Fruit fly (Drosophila melanogaster) whole organism, embryonic: ENCODE results near the gene Tsp2A.
A peak's percentile ranks its signal among the peaks of the same experiment; 100 is the strongest.

ENCODE experiments used
- ATbp ChIP-seq: fragments of 200-800 bp; sonication (Bioruptor generic); optimal IDR thresholded peaks from 2 replicates; lab custom pipeline; 2017; ENCODE audit warnings: missing biosample characterization, mild to moderate bottlenecking, missing genetic modification characterization, missing genetic modification reagents
- Ada2b ChIP-seq: fragments of 200-800 bp; sonication (Bioruptor generic); IDR thresholded peaks from 2 replicates; pipeline ENCODE4 v1.3.6; 2022; ENCODE audit warnings: missing biosample characterization, missing genetic modification characterization
- Antp ChIP-seq: fragments of 200-800 bp; sonication (Bioruptor generic); optimal IDR thresholded peaks from 3 replicates; lab custom pipeline; 2016; ENCODE audit warnings: missing biosample characterization, missing genetic modification characterization
- Atf3 ChIP-seq: fragments of 200-800 bp; sonication (Bioruptor generic); optimal IDR thresholded peaks from 3 replicates; lab custom pipeline; 2016; ENCODE audit warnings: missing biosample characterization, missing genetic modification characterization
- Bteb2 ChIP-seq: fragments of 200-800 bp; sonication (Bioruptor generic); optimal IDR thresholded peaks from 2 replicates; lab custom pipeline; 2016; ENCODE audit warnings: missing biosample characterization, missing genetic modification characterization
- CG10543 ChIP-seq: fragments of 200-800 bp; sonication (Bioruptor generic); optimal IDR thresholded peaks from 3 replicates; lab custom pipeline; 2017; ENCODE audit warnings: missing biosample characterization, mild to moderate bottlenecking, missing genetic modification characterization, moderate library complexity
- CG11696 ChIP-seq: fragments of 200-800 bp; sonication (Bioruptor generic); IDR thresholded peaks from 2 replicates; pipeline ENCODE4 v1.3.6; 2022; ENCODE audit warnings: missing biosample characterization, missing genetic modification characterization
- CG11723 ChIP-seq: fragments of 200-800 bp; sonication (Bioruptor generic); optimal IDR thresholded peaks from 2 replicates; lab custom pipeline; 2017; ENCODE audit warnings: missing biosample characterization, mild to moderate bottlenecking, missing genetic modification characterization
- CG12219 ChIP-seq: fragments of 200-800 bp; sonication (Bioruptor generic); optimal IDR thresholded peaks from 3 replicates; lab custom pipeline; 2018; ENCODE audit warnings: missing biosample characterization, mild to moderate bottlenecking, missing genetic modification characterization
- CG13624 ChIP-seq: fragments of 200-800 bp; sonication (Bioruptor generic); optimal IDR thresholded peaks from 2 replicates; lab custom pipeline; 2016; ENCODE audit warnings: missing biosample characterization, missing genetic modification characterization
- CG15696 ChIP-seq: fragments of 200-800 bp; sonication (Bioruptor generic); optimal IDR thresholded peaks from 2 replicates; lab custom pipeline; 2019; ENCODE audit warnings: missing biosample characterization, mild to moderate bottlenecking, missing genetic modification characterization, moderate library complexity
- CG17612 ChIP-seq: fragments of 200-800 bp; sonication (Bioruptor generic); IDR thresholded peaks from 2 replicates; pipeline ENCODE4 v1.3.6; 2022; ENCODE audit warnings: missing biosample characterization, missing genetic modification characterization
- CG18011 ChIP-seq: fragments of 200-800 bp; sonication (Bioruptor generic); optimal IDR thresholded peaks from 2 replicates; lab custom pipeline; 2017; ENCODE audit warnings: missing biosample characterization, missing genetic modification characterization, mild to moderate bottlenecking, moderate library complexity, missing genotype
- CG18262 ChIP-seq: fragments of 200-800 bp; optimal IDR thresholded peaks from 3 replicates; lab custom pipeline; 2019; ENCODE audit warnings: missing biosample characterization, mild to moderate bottlenecking, missing genetic modification characterization, moderate library complexity
- CG1832 ChIP-seq: fragments of 200-800 bp; sonication (Bioruptor generic); optimal IDR thresholded peaks from 2 replicates; lab custom pipeline; 2017; ENCODE audit warnings: missing biosample characterization, mild to moderate bottlenecking, missing genetic modification characterization, inconsistent platforms
- CG2129 ChIP-seq: fragments of 200-800 bp; sonication (Bioruptor generic); IDR thresholded peaks from 2 replicates; pipeline ENCODE4 v1.3.6; 2022; ENCODE audit warnings: missing biosample characterization, missing genetic modification characterization; ENCODE audit not compliant: partially characterized antibody
- CG2889 ChIP-seq: fragments of 200-800 bp; sonication (Bioruptor generic); IDR thresholded peaks from 3 replicates; pipeline ENCODE4 v1.3.6; 2022; ENCODE audit warnings: missing biosample characterization, missing genetic modification characterization
- CG31388 ChIP-seq: fragments of 200-800 bp; sonication (Bioruptor generic); optimal IDR thresholded peaks from 2 replicates; lab custom pipeline; 2016; ENCODE audit warnings: missing biosample characterization, missing genetic modification characterization
- CG33213 ChIP-seq: fragments of 200-800 bp; sonication (Bioruptor generic); optimal IDR thresholded peaks from 3 replicates; lab custom pipeline; 2016; ENCODE audit warnings: missing biosample characterization, missing genetic modification characterization
- CG42726 ChIP-seq: fragments of 200-800 bp; sonication (Bioruptor generic); IDR thresholded peaks from 2 replicates; pipeline ENCODE4 v1.3.6; 2022; ENCODE audit warnings: missing biosample characterization, missing genetic modification characterization; ENCODE audit not compliant: partially characterized antibody
- CG4854 ChIP-seq: fragments of 200-800 bp; sonication (Bioruptor generic); optimal IDR thresholded peaks from 2 replicates; lab custom pipeline; 2016; ENCODE audit warnings: missing biosample characterization, missing genetic modification characterization, inconsistent platforms
- CG8359 ChIP-seq: fragments of 200-800 bp; sonication (Bioruptor generic); optimal IDR thresholded peaks from 2 replicates; lab custom pipeline; 2017; ENCODE audit warnings: missing biosample characterization, mild to moderate bottlenecking, missing genetic modification characterization, borderline replicate concordance
- CG9215 ChIP-seq: fragments of 200-800 bp; sonication (Bioruptor generic); IDR thresholded peaks from 2 replicates; pipeline ENCODE4 v1.3.6; 2022; ENCODE audit warnings: missing biosample characterization, missing genetic modification characterization
- CG9932 ChIP-seq: fragments of 200-800 bp; sonication (Bioruptor generic); IDR thresholded peaks from 2 replicates; pipeline ENCODE4 v1.3.6; 2022; ENCODE audit warnings: missing biosample characterization, missing genetic modification characterization
- Dek ChIP-seq: fragments of 200-800 bp; sonication (Bioruptor generic); optimal IDR thresholded peaks from 3 replicates; lab custom pipeline; 2019; ENCODE audit warnings: missing biosample characterization, mild to moderate bottlenecking, missing genetic modification characterization, moderate library complexity
- Dip2 ChIP-seq: fragments of 200-800 bp; sonication (Bioruptor generic); IDR thresholded peaks from 2 replicates; pipeline ENCODE4 v1.3.6; 2022; ENCODE audit warnings: missing biosample characterization, missing genetic modification characterization
- Dll ChIP-seq: fragments of 200-800 bp; sonication (Bioruptor generic); IDR thresholded peaks from 4 replicates; pipeline ENCODE4 v1.3.6; 2022; ENCODE audit warnings: missing biosample characterization, missing genetic modification characterization; ENCODE audit not compliant: partially characterized antibody
- ERR ChIP-seq: fragments of 200-800 bp; sonication (Bioruptor generic); optimal IDR thresholded peaks from 2 replicates; lab custom pipeline; 2016; ENCODE audit warnings: missing biosample characterization, missing genetic modification characterization
- HmgD ChIP-seq: fragments of 200-800 bp; sonication (Bioruptor generic); optimal IDR thresholded peaks from 3 replicates; lab custom pipeline; 2016; ENCODE audit warnings: missing biosample characterization, missing genetic modification characterization
- NC2β ChIP-seq: fragments of 200-800 bp; sonication (Bioruptor generic); optimal IDR thresholded peaks from 2 replicates; lab custom pipeline; 2016; ENCODE audit warnings: missing biosample characterization, missing genetic modification characterization
- Usf ChIP-seq: fragments of 200-800 bp; sonication (Bioruptor generic); optimal IDR thresholded peaks from 2 replicates; lab custom pipeline; 2017; ENCODE audit warnings: missing genotype, missing biosample characterization, missing genetic modification characterization
- ato ChIP-seq: fragments of 200-800 bp; sonication (Bioruptor generic); IDR thresholded peaks from 2 replicates; pipeline ENCODE4 v1.3.6; 2022; ENCODE audit warnings: missing biosample characterization, missing genetic modification characterization; ENCODE audit not compliant: partially characterized antibody
- bcd ChIP-seq: fragments of 200-800 bp; sonication (Bioruptor generic); optimal IDR thresholded peaks from 2 replicates; lab custom pipeline; 2017; ENCODE audit warnings: missing biosample characterization, mild to moderate bottlenecking, missing genetic modification characterization
- bigmax ChIP-seq: fragments of 200-800 bp; sonication (Bioruptor generic); optimal IDR thresholded peaks from 2 replicates; lab custom pipeline; 2018; ENCODE audit warnings: missing biosample characterization, mild to moderate bottlenecking, missing genetic modification characterization
- caup ChIP-seq: fragments of 200-800 bp; sonication (Bioruptor generic); optimal IDR thresholded peaks from 3 replicates; lab custom pipeline; 2017; ENCODE audit warnings: missing biosample characterization, mild to moderate bottlenecking, missing genetic modification characterization, moderate library complexity; ENCODE audit not compliant: severe bottlenecking
- chn ChIP-seq: fragments of 200-800 bp; sonication (Bioruptor generic); optimal IDR thresholded peaks from 2 replicates; lab custom pipeline; 2016; ENCODE audit warnings: missing biosample characterization, missing genetic modification characterization
- gcm2 ChIP-seq: fragments of 200-800 bp; sonication (Bioruptor generic); optimal IDR thresholded peaks from 2 replicates; lab custom pipeline; 2016; ENCODE audit warnings: missing biosample characterization, missing genetic modification characterization
- hbn ChIP-seq: fragments of 200-800 bp; sonication (Bioruptor generic); IDR thresholded peaks from 2 replicates; pipeline ENCODE4 v1.3.6; 2022; ENCODE audit warnings: missing biosample characterization, missing genetic modification characterization; ENCODE audit not compliant: partially characterized antibody
- inv ChIP-seq: fragments of 200-800 bp; sonication (Bioruptor generic); IDR thresholded peaks from 2 replicates; pipeline ENCODE4 v1.3.6; 2022; ENCODE audit warnings: missing biosample characterization, missing genetic modification characterization; ENCODE audit not compliant: partially characterized antibody
- jigr1 ChIP-seq: fragments of 200-800 bp; sonication (Bioruptor generic); IDR thresholded peaks from 3 replicates; pipeline ENCODE4 v1.3.6; 2022; ENCODE audit warnings: missing biosample characterization, missing genetic modification characterization
- nerfin-2 ChIP-seq: fragments of 200-800 bp; sonication (Bioruptor generic); IDR thresholded peaks from 2 replicates; pipeline ENCODE4 v1.3.6; 2022; ENCODE audit warnings: missing biosample characterization, missing genetic modification characterization; ENCODE audit not compliant: partially characterized antibody
- org-1 ChIP-seq: fragments of 200-800 bp; sonication (Bioruptor generic); optimal IDR thresholded peaks from 2 replicates; lab custom pipeline; 2017; ENCODE audit warnings: missing biosample characterization, missing genetic modification characterization
- peb ChIP-seq: fragments of 200-800 bp; sonication (Bioruptor generic); IDR thresholded peaks from 2 replicates; pipeline ENCODE4 v1.3.6; 2022; ENCODE audit warnings: missing biosample characterization, missing genetic modification characterization
- pho ChIP-seq: fragments of 200-800 bp; sonication (Bioruptor generic); optimal IDR thresholded peaks from 2 replicates; lab custom pipeline; 2016; ENCODE audit warnings: missing biosample characterization, missing genetic modification characterization
- rib ChIP-seq: fragments of 200-800 bp; sonication (Bioruptor generic); IDR thresholded peaks from 2 replicates; pipeline ENCODE4 v1.3.6; 2022; ENCODE audit warnings: missing biosample characterization, missing genetic modification characterization
- ro ChIP-seq: fragments of 200-800 bp; sonication (Bioruptor generic); IDR thresholded peaks from 2 replicates; pipeline ENCODE4 v1.3.6; 2022; ENCODE audit warnings: missing biosample characterization, missing genetic modification characterization
- sob ChIP-seq: fragments of 200-800 bp; sonication (Bioruptor generic); IDR thresholded peaks from 2 replicates; pipeline ENCODE4 v1.3.6; 2022; ENCODE audit warnings: missing biosample characterization, missing genetic modification characterization
- sug ChIP-seq: fragments of 200-800 bp; optimal IDR thresholded peaks from 2 replicates; lab custom pipeline; 2019; ENCODE audit warnings: missing biosample characterization, mild to moderate bottlenecking, missing genetic modification characterization, moderate library complexity
- tup ChIP-seq: fragments of 200-800 bp; sonication (Bioruptor generic); optimal IDR thresholded peaks from 2 replicates; lab custom pipeline; 2016; ENCODE audit warnings: missing biosample characterization, mild to moderate bottlenecking, missing genetic modification characterization, moderate library complexity
- vfl ChIP-seq: fragments of 200-800 bp; sonication (Bioruptor generic); optimal IDR thresholded peaks from 2 replicates; lab custom pipeline; 2016; ENCODE audit warnings: missing biosample characterization, missing genetic modification characterization

The Tsp2A gene

dm6 chrX:1380350-1381060 lies 34.2 kb downstream of the Tsp2A start, which contains the start of the genes CG3719 and CG32813 (continued):
- TF ChIP-seq HmgD (GFP tag; lab: Kevin White, UChicago) (no peak), CG4854 (no peak), gcm2 (GFP tag; lab: Kevin White, UChicago) (no peak), CG2129 (GFP tag; lab: Robert Waterston, UW) (no peak), CG15696 (peak; percentile 4), ERR (no peak), CG10543 (GFP tag; lab: Kevin White, UChicago) (peak; percentile 60), CG11723 (GFP tag; lab: Kevin White, UChicago) (no peak), CG9215 (GFP tag; lab: Robert Waterston, UW) (peak; percentile 32; the same call in 1 of the 2 replicates), sob (GFP tag; lab: Robert Waterston, UW) (peak; percentile 57; the same call in 1 of the 2 replicates), nerfin-2 (GFP tag; lab: Robert Waterston, UW) (no peak), Atf3 (GFP tag; lab: Kevin White, UChicago) (no peak), Dll (no peak), CG12219 (GFP tag; lab: Kevin White, UChicago) (no peak), CG18011 (GFP tag; lab: Kevin White, UChicago) (no peak), Ada2b (GFP tag; lab: Robert Waterston, UW) (no peak), inv (GFP tag; lab: Robert Waterston, UW) (peak; percentile 29; the same call in 1 of the 2 replicates), Bteb2 (GFP tag; lab: Kevin White, UChicago) (no peak), CG11696 (GFP tag; lab: Robert Waterston, UW) (no peak), ro (GFP tag; lab: Robert Waterston, UW) (no peak), vfl (GFP tag; lab: Kevin White, UChicago) (no peak), jigr1 (GFP tag; lab: Robert Waterston, UW) (no peak), caup (peak; percentile 42), CG9932 (GFP tag; lab: Robert Waterston, UW) (peak; percentile 57), CG8359 (GFP tag; lab: Kevin White, UChicago) (no peak), peb (GFP tag; lab: Robert Waterston, UW) (no peak), hbn (GFP tag; lab: Robert Waterston, UW) (no peak), rib (no peak), CG13624 (GFP tag; lab: Kevin White, UChicago) (peak; percentile 57), bcd (GFP tag; lab: Kevin White, UChicago) (peak; percentile 6), ato (GFP tag; lab: Robert Waterston, UW) (no peak), NC2β (GFP tag; lab: Kevin White, UChicago) (no peak), ATbp (GFP tag; lab: Kevin White, UChicago) (no peak), CG17612 (GFP tag; lab: Robert Waterston, UW) (no peak), Antp (peak; percentile 36), Dip2 (GFP tag; lab: Robert Waterston, UW) (no peak), org-1 (GFP tag; lab: Kevin White, UChicago) (no peak), pho (GFP tag; lab: Kevin White, UChicago) (peak; percentile 63), CG1832 (GFP tag; lab: Kevin White, UChicago) (no peak), CG18262 (tag; lab: Kevin White, UChicago) (no peak), Usf (GFP tag; lab: Kevin White, UChicago) (no peak), CG42726 (GFP tag; lab: Robert Waterston, UW) (no peak), CG2889 (no peak), chn (GFP tag; lab: Kevin White, UChicago) (peak; percentile 15), tup (GFP tag; lab: Kevin White, UChicago) (no peak), bigmax (no peak), Dek (tag; lab: Kevin White, UChicago) (no peak), CG33213 (GFP tag; lab: Kevin White, UChicago) (peak; percentile 30), sug (tag; lab: Kevin White, UChicago) (peak; percentile 25), CG31388 (GFP tag; lab: Kevin White, UChicago) (no peak)
